Worm (Caenorhabditis elegans) whole organism, L2 larva: ENCODE results near the gene sax-2.
A peak's percentile ranks its signal among the peaks of the same experiment; 100 is the strongest.

ENCODE experiments used
- ZK546.5 ChIP-seq: sonication (generic microtip); optimal IDR thresholded peaks from 2 replicates; lab custom pipeline; 2017; ENCODE audit warnings: missing biosample characterization, missing genetic modification characterization
- ama-1 ChIP-seq: fragments of 150-350 bp; optimal IDR thresholded peaks from 2 replicates; lab custom pipeline; 2018; ENCODE audit warnings: inconsistent platforms
- lin-13 ChIP-seq: fragments of 150-350 bp; optimal IDR thresholded peaks from 2 replicates; lab custom pipeline; 2014; ENCODE audit warnings: missing biosample characterization, missing genetic modification reagents, missing genetic modification characterization
- nhr-12 ChIP-seq: fragments of 150-350 bp; optimal IDR thresholded peaks from 2 replicates; lab custom pipeline; 2014; ENCODE audit warnings: missing biosample characterization, missing genetic modification characterization
- nhr-129 ChIP-seq: fragments of 150-350 bp; optimal IDR thresholded peaks from 2 replicates; lab custom pipeline; 2014; ENCODE audit warnings: missing biosample characterization, missing genetic modification characterization
- nhr-23 ChIP-seq: fragments of 150-350 bp; optimal IDR thresholded peaks from 2 replicates; lab custom pipeline; 2014; ENCODE audit warnings: missing biosample characterization, missing genetic modification reagents, missing genetic modification characterization
- sma-9 ChIP-seq, 2 experiments: fragments of 150-350 bp in 1 of 2; sonication (generic microtip) in 1 of 2; optimal IDR thresholded peaks; 2 replicates each; lab custom pipeline; 2014 to 2016; ENCODE audit warnings: missing genetic modification characterization in 2 of 2, mild to moderate bottlenecking in 1 of 2, missing biosample characterization in 1 of 2, missing compliant biosample characterization in 1 of 2, missing genetic modification reagents in 1 of 2, moderate library complexity in 1 of 2
- snpc-4 ChIP-seq: fragments of 150-350 bp; optimal IDR thresholded peaks from 2 replicates; lab custom pipeline; 2014; ENCODE audit warnings: missing biosample characterization, missing genetic modification characterization
- unc-39 ChIP-seq: fragments of 150-350 bp; optimal IDR thresholded peaks from 2 replicates; lab custom pipeline; 2014; ENCODE audit warnings: missing biosample characterization, missing genetic modification characterization
- unc-62 ChIP-seq: fragments of 150-350 bp; optimal IDR thresholded peaks from 2 replicates; lab custom pipeline; 2014; ENCODE audit warnings: missing biosample characterization, missing genetic modification reagents, missing genetic modification characterization
- zag-1 ChIP-seq: fragments of 150-350 bp; optimal IDR thresholded peaks from 2 replicates; lab custom pipeline; 2014; ENCODE audit warnings: missing biosample characterization, missing genetic modification characterization
- ztf-11 ChIP-seq: sonication (generic microtip); optimal IDR thresholded peaks from 2 replicates; lab custom pipeline; 2017; ENCODE audit warnings: missing biosample characterization, missing genetic modification characterization

DNA sequence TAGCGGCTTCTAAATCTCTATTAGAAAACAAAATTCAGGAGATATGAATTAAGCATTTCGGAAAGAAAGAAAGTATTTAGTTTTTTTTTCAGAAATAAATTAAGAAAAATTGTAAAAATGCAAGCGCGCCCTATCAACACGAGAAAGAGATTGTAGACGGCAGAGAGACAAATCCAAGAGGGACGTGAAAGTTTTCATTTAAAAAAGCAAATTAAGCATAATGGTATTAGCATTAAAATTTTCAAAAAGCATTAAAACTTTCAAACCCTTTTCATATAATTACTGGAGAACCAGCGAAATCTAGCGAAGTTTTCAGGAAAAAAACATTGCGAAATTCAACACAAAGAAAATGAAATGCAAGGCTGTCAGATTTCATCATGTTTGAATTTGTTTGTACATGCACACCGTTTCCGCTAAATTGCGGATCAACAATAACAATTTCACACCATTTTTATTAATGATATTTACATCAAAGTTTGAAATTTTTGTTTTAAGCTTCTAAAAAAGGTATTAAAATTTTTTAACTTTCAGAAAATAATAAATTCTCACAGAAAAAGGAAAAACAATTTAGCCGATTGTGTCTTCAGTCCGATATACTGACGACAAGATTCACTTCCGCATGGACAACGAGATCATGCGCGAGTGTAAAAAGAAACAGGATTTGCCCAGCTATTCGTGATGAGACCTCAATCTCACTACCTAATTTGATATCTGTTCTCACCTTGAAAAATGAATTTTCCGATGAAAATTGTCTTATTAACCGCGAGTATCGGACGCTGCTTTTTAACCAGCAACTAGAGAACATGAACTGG is 53.5 kb downstream of the sax-2 start, which contains the start of gene gars-1:
- TF ChIP-seq sma-9 (GFP tag; optimal IDR thresholded peaks at IDR 0.05; lab: Kevin White, UChicago) (no peak), sma-9 (tag; optimal IDR thresholded peaks at IDR 0.05; lab: Kevin White, UChicago) (no peak), unc-62 (GFP tag; lab: Kevin White, UChicago) (no peak), zag-1 (tag; lab: Kevin White, UChicago) (no peak), ZK546.5 (tag; lab: Kevin White, UChicago) (no peak), unc-39 (no peak), ztf-11 (no peak), ama-1 (lab: Kevin White, UChicago) (peak; percentile 57), nhr-12 (no peak), nhr-129 (tag; lab: Kevin White, UChicago) (peak; percentile 30), lin-13 (GFP tag; lab: Kevin White, UChicago) (no peak), nhr-23 (tag; lab: Kevin White, UChicago) (no peak), snpc-4 (tag; lab: Kevin White, UChicago) (no peak)
